Fruit fly (Drosophila melanogaster) whole organism: ENCODE data around the gene CG3040.

Experiments
- CG8478 ChIP-seq: fragments of >200 bp; optimal IDR thresholded peaks from 2 replicates; lab custom pipeline; 2018; ENCODE audit warnings: inconsistent platforms
- Dll ChIP-seq: fragments of >200 bp; optimal IDR thresholded peaks from 2 replicates; lab custom pipeline; 2017
- EcR ChIP-seq, 2 experiments: fragments of >200 bp; optimal IDR thresholded peaks; 2 replicates each; lab custom pipeline; 2017; ENCODE audit warnings: missing biosample characterization in 2 of 2, missing genetic modification characterization in 2 of 2, missing genetic modification reagents in 2 of 2
- pan ChIP-seq: fragments of >200 bp; optimal IDR thresholded peaks from 2 replicates; lab custom pipeline; 2017
- psq ChIP-seq: fragments of >200 bp; optimal IDR thresholded peaks from 2 replicates; lab custom pipeline; 2017
- usp ChIP-seq: fragments of >200 bp; optimal IDR thresholded peaks from 2 replicates; lab custom pipeline; 2017; ENCODE audit warnings: missing biosample characterization, missing genetic modification characterization, mixed read lengths

Gene CG3040

DNA sequence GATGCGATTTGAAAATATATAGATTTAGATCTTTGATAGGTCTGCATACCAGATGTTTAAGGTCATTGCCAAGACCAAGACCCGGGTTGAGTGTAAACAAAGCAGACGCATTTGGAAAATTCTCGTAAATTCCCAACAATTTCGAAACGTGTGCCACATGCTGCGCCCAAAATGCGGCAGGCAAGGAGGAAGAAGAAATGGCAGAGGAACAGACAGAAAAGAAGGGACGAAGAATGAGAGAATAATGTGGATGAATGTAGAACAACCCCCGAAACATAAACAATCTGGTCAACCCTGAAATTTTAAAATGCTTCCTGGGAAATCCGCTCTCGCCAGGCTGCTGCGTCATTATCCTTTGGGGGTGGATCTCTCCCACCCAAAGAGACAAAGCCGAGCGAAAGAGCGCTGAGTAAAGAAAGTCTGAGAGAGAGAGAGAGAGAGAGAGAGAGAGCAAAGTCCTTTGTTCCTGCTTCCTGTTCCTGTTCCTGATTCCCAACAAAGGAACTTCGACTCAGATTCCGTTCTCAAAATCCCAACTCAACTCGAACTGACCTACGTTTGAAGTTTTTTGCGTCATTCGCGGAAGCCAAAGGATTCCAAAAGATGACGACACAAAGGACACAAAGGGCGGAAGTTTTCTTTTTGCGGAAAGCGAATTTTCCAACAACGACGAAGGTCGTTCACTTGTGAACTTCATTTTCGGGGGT lies 15.6 kb upstream of the CG3040 start:
- TF ChIP-seq psq (no peak), pan (lab: Kevin White, UChicago) (no peak)

DNA sequence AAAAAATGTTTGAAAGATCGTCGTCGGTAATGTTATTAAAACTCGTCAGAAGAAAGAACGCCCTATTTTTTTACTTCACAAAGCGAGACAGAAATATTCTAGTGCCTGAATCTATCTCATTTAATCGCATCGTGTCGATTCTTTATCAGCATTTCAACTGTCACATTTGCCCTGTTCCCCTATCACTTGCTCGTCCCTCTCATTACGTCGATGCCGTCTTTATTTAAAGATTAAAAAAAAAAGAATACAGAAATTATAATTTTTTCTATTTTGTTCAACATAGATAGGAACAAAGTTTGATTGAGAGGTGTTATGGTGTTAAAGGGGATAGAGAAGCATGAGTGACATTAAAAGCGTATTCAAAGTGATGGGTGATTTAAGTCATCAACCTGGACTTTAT lies 14.9 kb upstream of the CG3040 start:
- TF ChIP-seq EcR (GFP tag; optimal IDR thresholded peaks at IDR 0.05; lab: Kevin White, UChicago) (no peak), pan (lab: Kevin White, UChicago) (no peak), CG8478 (lab: Kevin White, UChicago) (no peak), usp (no peak), psq (no peak), Dll (lab: Kevin White, UChicago) (no peak)

DNA sequence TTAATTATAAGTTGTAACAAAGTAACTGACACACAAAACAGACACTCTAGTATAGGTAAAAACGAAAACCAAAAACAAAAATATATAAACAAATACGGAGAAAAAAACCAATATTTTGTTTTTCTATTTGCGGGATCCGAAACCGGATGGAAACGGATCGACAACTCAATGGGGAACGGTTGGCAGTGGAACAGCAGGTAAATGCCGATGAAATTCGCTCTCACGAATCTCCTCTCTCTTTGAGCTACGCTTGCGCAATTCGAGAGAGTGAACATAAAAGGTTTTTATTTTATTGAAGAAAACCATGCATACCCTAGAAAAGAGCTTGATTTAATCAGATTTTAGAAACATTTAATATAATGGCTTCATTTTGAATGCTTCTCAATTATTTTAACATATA lies 13.9 kb upstream of the CG3040 start:
- TF ChIP-seq usp (no peak), EcR (GFP tag; optimal IDR thresholded peaks at IDR 0.05; lab: Kevin White, UChicago) (no peak), psq (no peak), pan (lab: Kevin White, UChicago) (no peak), Dll (lab: Kevin White, UChicago) (no peak), CG8478 (lab: Kevin White, UChicago) (no peak)

DNA sequence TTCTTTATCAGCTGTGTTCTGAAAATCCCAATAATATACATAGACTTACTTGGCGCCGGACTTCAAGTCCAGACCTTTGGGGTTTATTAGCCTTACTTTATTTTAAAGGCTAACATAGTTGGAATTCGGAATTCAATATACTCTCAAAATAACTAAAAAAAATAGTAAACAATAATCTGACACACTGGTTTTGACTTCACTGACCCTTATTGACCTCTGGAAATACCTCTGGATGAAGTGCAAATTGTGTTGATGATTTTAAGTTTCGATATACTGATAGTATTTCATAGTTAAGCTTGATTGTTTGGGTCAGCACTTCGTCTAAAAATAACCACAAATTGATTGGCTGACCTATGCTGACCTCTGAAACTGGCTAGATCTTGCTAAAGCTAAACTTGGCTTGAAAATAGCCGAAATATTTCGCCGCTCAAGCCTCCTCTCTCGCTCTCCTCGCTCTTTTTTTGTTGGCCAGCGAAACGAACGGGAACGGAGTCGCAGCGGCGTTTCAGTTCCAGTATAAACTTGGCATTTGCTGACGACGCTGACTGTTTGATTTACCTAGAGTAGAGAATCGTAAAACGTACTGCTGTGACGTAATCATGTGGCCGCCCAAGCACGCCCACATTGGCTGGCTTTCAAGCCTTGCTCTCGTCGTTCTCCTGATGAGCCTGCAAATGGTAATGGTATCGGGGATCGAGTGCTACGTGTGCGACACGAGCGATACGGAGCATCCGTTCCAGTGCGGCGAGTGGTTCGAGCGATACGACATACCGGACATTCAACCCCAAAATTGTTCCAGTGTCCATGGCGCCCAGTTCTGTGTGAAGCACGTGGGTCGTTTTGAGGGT lies 13.0 kb upstream of the CG3040 start, which contains the start of gene bou:
TSS of gene bou (plus strand) at position 507 of the 848 bp plus-strand sequence.
- TF ChIP-seq Dll (lab: Kevin White, UChicago), result no peak
- TF ChIP-seq psq, result no peak
- TF ChIP-seq pan (lab: Kevin White, UChicago), result no peak
- no peak for TF ChIP-seq EcR (GFP tag; optimal IDR thresholded peaks at IDR 0.05; lab: Kevin White, UChicago)
- TF ChIP-seq CG8478 (lab: Kevin White, UChicago), result no peak
- no peak for TF ChIP-seq usp

DNA sequence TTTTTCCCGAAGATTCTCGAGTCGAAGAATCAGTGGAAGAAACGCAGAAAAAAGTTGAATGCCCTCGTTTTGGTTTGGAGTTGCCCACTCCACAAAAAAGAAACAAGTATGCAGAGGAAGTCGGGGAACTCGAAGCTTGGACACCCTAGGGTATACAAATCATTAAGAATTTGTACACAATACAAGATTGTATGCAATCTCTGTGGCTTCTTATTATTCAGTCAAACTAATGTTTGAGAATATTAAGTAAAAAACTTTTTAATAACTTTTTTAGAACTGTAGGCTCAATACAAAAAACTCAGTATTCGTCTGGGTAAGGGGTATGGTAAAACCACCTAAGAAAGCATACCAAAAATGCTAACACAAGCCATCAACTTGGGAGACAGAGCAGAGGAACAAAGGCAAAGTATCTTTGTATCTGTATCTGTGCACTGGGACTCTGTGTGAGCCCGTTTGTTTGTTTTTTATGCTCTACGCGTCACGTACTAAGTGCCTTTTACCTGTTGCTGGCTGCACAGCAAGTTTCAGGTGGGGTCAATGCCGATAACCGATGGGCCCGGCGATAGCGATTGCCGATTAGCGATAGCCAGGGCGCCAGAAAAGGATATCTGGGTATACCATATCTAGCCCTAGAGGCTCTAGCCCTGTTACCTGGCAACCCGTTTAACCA lies 12.1 kb upstream of the CG3040 start:
- TF ChIP-seq Dll (lab: Kevin White, UChicago), result no peak
- peak; percentile 34 to 81 for TF ChIP-seq EcR (GFP tag; optimal IDR thresholded peaks at IDR 0.05; lab: Kevin White, UChicago)
- peak; percentile 92 for TF ChIP-seq pan (lab: Kevin White, UChicago)

DNA sequence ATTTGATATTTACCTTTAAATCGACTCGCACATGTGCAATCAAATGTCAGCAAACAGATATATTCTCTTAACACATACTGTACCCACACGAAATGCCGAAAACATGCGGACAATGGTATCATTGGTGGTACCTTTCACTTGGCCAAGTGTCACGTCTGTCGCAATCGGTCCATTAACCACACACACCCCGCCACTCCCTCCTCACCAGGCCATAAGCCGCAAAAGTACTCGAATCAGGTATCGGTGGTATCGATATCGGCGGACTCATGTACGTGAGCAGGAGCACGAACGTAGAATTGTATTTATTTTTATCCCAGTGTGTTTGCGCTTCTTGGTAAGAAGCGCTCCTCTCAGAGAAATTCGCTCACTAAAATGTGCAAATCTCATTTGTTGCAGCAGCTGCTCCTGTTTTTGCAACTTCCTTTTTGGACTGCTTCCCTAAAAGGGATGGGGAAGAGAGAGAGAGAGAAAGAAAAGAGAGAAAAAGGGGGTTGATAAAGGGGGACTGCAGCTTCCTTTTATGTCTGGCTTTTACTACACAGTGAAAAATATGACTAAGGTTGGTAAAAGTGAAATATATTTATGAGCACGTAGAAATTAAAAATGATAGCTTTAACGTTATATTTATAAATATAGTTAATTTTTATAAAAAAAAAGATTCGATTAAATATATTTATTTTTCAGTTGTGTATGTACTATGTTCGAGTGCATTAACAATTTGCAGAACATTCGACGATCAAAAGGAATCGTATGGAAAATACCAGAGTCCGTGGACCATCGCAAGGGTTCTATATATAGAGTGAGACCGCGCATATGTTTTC lies 10.5 kb upstream of the CG3040 start:
- no peak for TF ChIP-seq pan (lab: Kevin White, UChicago)
- TF ChIP-seq CG8478 (lab: Kevin White, UChicago), result no peak
- TF ChIP-seq EcR (GFP tag; optimal IDR thresholded peaks at IDR 0.05; lab: Kevin White, UChicago), result no peak
- TF ChIP-seq Dll (lab: Kevin White, UChicago), result no peak
- no peak for TF ChIP-seq psq
- no peak for TF ChIP-seq usp

DNA sequence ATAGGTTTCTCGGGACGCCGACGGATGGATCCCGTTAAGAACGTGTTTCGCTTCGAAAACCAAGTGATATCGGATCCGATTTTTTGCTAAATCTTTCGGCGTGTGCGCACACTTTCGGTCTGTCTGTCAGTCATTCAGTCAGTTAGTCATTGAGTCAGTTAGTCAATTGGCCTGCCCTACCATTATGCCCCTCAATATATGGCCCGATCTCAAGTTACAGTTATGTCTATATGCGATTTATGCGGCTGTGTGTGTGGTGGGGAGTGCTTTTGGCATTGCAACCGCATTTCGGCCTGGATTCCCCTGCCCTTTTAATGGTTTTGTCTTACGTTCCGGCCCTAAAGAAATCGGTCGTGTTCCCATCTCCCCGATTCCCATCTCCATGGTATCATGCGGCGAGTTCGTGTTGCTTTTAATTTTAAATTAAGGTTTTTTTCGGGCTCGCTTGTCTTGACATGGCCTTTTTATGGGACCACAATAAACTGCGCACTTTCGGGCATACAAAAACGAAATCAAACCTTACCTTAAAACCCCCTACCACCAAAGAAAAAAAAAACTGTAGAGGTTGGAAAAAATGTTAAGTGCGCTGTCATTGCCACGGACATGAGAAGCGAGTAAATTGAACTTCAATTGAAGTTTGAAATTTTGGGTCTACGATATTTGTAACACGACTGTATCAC lies 9.7 kb upstream of the CG3040 start:
- TF ChIP-seq CG8478 (lab: Kevin White, UChicago), result no peak
- peak; percentile 10 for TF ChIP-seq Dll (lab: Kevin White, UChicago)

DNA sequence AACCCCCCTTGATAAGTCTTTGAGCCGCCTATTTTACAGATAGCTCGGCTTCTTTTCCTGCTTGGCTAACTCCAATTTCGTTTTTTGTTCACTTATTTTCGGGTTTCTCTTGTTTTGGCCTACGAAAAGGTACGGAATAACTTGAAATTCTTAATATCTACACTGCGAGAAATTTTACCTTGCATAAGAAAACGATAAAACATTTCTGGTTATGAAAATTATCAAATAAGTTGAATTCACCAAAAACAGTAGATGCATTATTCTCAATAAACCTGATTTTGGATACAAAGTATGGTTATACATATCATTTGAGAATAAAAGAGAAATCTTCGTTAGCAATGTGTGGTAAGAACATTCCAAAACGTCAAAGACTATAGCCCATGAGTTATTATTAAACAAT lies 8.9 kb upstream of the CG3040 start:
- TF ChIP-seq CG8478 (lab: Kevin White, UChicago), result no peak
- TF ChIP-seq usp, result no peak
- no peak for TF ChIP-seq psq
- TF ChIP-seq Dll (lab: Kevin White, UChicago), result no peak
- no peak for TF ChIP-seq EcR (GFP tag; optimal IDR thresholded peaks at IDR 0.05; lab: Kevin White, UChicago)
- no peak for TF ChIP-seq pan (lab: Kevin White, UChicago)

DNA sequence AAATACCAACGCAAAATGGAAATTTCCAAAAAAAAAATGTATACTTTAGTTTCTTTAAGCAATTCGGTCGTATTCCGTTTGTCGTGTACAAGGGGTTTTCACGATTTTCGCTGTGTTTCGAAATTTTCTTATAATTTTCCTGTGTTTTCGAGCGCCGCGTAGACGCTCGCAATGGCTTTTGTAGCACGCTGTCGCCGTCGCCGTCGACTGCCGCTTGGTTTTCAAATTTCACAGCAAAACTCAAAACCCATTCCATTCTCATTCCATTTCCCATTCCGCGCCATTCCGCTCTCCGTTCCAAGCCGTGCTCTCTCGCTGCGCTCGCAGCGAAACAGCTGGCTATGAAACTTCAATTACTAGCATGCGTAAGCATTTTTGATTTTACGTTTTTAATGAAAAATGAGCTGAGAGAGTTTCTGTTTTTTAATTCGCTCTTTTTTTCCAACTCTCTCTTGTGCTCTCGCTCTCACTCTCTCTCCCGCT lies 8.3 kb upstream of the CG3040 start:
- TF ChIP-seq EcR (GFP tag; optimal IDR thresholded peaks at IDR 0.05; lab: Kevin White, UChicago) (no peak), Dll (lab: Kevin White, UChicago) (no peak), usp (no peak), pan (lab: Kevin White, UChicago) (no peak), psq (no peak), CG8478 (lab: Kevin White, UChicago) (no peak)

DNA sequence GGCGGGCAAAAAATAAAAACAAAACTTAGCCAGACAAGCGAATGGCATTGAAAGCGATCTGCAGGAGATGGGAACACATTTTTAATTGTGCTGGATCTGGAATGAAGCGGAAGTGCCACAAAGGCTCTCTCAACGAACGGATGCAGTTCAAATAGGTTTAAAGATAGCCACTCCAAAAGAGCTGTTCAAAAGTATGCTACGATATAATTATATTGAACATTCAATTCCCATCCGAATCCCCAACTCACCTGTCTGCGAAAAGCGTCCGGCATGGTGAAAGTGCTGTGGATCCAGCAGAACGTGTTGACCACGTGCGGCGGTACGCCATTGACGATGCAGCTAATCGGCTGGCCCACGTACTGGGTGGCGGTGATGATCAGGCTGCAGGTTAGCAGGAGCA lies 3.7 kb upstream of the CG3040 start:
- no peak for TF ChIP-seq EcR (GFP tag; optimal IDR thresholded peaks at IDR 0.05; lab: Kevin White, UChicago)
- TF ChIP-seq psq, result no peak
- TF ChIP-seq CG8478 (lab: Kevin White, UChicago), result no peak
- TF ChIP-seq usp, result no peak
- no peak for TF ChIP-seq Dll (lab: Kevin White, UChicago)
- TF ChIP-seq pan (lab: Kevin White, UChicago), result no peak

DNA sequence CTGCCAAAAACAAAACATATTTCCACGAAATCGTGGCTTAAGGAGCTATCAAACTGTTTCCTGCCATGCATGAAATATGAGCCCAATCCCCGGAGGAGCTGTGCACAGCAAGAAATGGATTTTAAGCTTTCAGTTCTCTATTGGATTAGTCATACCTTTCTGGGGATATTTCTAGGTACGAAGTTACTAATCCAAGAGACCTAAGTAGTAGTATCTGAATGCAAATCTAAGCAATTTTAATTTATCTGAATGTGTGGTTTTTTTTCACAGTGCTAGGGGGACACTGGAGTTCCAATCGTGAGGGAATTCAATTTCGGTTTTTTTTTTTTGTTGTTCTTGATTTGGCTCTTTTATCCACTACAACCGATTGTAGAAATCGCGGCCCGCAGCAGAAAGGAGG lies 3.2 kb upstream of the CG3040 start:
- TF ChIP-seq usp, result no peak
- no peak for TF ChIP-seq EcR (GFP tag; optimal IDR thresholded peaks at IDR 0.05; lab: Kevin White, UChicago)
- no peak for TF ChIP-seq CG8478 (lab: Kevin White, UChicago)
- TF ChIP-seq psq, result no peak
- TF ChIP-seq Dll (lab: Kevin White, UChicago), result no peak
- TF ChIP-seq pan (lab: Kevin White, UChicago), result no peak
